Fruit fly (Drosophila melanogaster): ENCODE measurements around the gene Ilp1.

- TF ChIP-seq psq (optimal IDR thresholded peaks at IDR 0.05) (no peak), Myc (optimal IDR thresholded peaks at IDR 0.05) (no peak), h (optimal IDR thresholded peaks at IDR 0.05) (no peak), ttk (optimal IDR thresholded peaks at IDR 0.05) (no peak), insv (optimal IDR thresholded peaks at IDR 0.05) (no peak), Sin3A (optimal IDR thresholded peaks at IDR 0.05) (no peak)
Measured at dm6 chr3L:9762036-9762597, 36.1 kb upstream of the Ilp1 start.

Measured in Kc167 (cell line).